In the genomic region with DNA sequence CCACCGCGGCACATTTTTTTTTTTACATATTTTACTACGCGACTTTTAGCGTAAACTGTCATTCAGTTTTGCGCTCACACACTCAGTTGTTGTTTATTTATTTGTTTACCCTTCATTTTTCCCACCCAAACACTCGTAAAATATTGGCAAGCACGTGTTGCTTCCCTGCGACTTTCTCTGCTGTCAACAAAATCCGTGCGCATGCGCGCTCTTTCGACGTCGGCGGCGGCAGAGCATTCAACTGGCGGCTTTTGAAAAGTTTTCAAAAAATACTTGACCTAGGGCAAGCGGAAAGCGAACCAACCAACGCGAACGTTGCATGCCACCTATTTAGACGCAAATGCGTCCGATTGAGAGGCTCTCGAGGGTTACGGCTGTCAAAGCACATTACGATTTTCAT, we compare ENCODE assay signal across 2 fruit fly cellular contexts.
TF ChIP-seq lines count a peak whose summit lies in the region.

No protein-coding gene starts in this region.

- no peak for TF ChIP-seq CTCF in whole organism, embryonic (GFP tag; optimal IDR thresholded peaks at IDR 0.05; lab: Kevin White, UChicago)

TF ChIP-seq in whole organism, embryonic, 481 proteins besides CTCF, POLR2A, EP300 and RAD21:
- TF ChIP-seq scrt (GFP tag; optimal IDR thresholded peaks at IDR 0.05; lab: Kevin White, UChicago) (peak; percentile 98), Hr39 (optimal IDR thresholded peaks at IDR 0.05; lab: Kevin White, UChicago) (no peak), CG12744 (GFP tag; optimal IDR thresholded peaks at IDR 0.05; lab: Kevin White, UChicago) (no peak), CG2875 (GFP tag; optimal IDR thresholded peaks at IDR 0.05; lab: Kevin White, UChicago) (no peak), tll (GFP tag; optimal IDR thresholded peaks at IDR 0.05; lab: Kevin White, UChicago) (no peak), CG3163 (GFP tag; optimal IDR thresholded peaks at IDR 0.05; lab: Kevin White, UChicago) (peak; percentile 55), CG7556 (GFP tag; optimal IDR thresholded peaks at IDR 0.05; lab: Kevin White, UChicago) (no peak), D19A (tag; optimal IDR thresholded peaks at IDR 0.05; lab: Kevin White, UChicago) (peak; percentile 47), abd-A (tag; optimal IDR thresholded peaks at IDR 0.05; lab: Kevin White, UChicago) (peak; percentile 7), phol (tag; optimal IDR thresholded peaks at IDR 0.05; lab: Kevin White, UChicago) (no peak), CG11093 (GFP tag; IDR thresholded peaks at IDR 0.05; lab: Robert Waterston, UW) (no peak), Adf1 (GFP tag; IDR thresholded peaks at IDR 0.05; lab: Robert Waterston, UW) (peak; percentile 58), slbo (GFP tag; IDR thresholded peaks at IDR 0.05; lab: Robert Waterston, UW) (no peak), ash1 (GFP tag; optimal IDR thresholded peaks at IDR 0.05; lab: Kevin White, UChicago) (no peak), CG43689 (GFP tag; IDR thresholded peaks at IDR 0.05; lab: Robert Waterston, UW) (no peak), pho (GFP tag; optimal IDR thresholded peaks at IDR 0.05; lab: Kevin White, UChicago) (no peak), Jarid2 (GFP tag; optimal IDR thresholded peaks at IDR 0.05; lab: Kevin White, UChicago) (no peak), ewg (GFP tag; optimal IDR thresholded peaks at IDR 0.05; lab: Kevin White, UChicago) (peak; percentile 81), CG11560 (tag; IDR thresholded peaks at IDR 0.05; lab: Robert Waterston, UW) (0 out of 3 replicates have a peak, but pooled peaks have one; percentile 34)

TF ChIP-seq in whole organism, pupa, 21 proteins besides CTCF, POLR2A, EP300 and RAD21:
- TF ChIP-seq CG15710 (tag; optimal IDR thresholded peaks at IDR 0.05; lab: Kevin White, UChicago), result no peak
- TF ChIP-seq CG12605 (GFP tag; IDR thresholded peaks at IDR 0.05; lab: Robert Waterston, UW), result peak; percentile 82
- TF ChIP-seq Ets98B (GFP tag; IDR thresholded peaks at IDR 0.05; lab: Robert Waterston, UW), result no peak
- TF ChIP-seq EcR (GFP tag; optimal IDR thresholded peaks at IDR 0.05; lab: Kevin White, UChicago), result no peak
